Fruit fly (Drosophila melanogaster): ENCODE measurements around the gene CG18223.

DNA sequence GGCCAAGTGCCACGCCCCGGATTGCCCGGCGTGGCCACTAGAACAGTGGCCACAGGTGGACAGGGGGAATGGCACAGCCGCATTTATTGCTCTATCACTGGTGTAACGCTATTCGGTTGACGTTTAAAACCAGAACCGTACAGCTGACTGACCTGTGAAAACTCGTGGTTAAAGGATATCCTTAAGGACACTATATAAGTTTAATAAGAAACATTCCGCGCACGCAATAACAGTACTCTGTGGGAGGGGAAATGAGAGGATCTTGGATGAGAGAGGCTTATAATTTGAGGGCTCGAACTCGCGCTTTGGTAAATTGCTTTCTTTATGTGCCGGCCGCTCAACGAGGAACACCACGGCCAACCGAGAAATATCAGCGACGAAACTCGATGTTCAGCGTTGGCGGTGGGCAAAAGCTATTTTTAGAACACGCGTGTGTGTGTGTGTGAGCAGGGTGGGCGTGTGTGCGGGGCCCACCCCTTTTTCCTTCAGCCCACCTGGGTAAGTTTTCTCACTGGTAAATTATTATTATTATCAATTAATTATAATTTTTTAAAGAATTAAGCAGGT lies 23.7 kb downstream of the CG18223 start:
- TF ChIP-seq Mnt (GFP tag; optimal IDR thresholded peaks at IDR 0.05) (no peak), CG5204 (GFP tag; optimal IDR thresholded peaks at IDR 0.05) (no peak), cic (GFP tag; optimal IDR thresholded peaks at IDR 0.05) (peak; percentile 28), Hr96 (GFP tag; optimal IDR thresholded peaks at IDR 0.05) (no peak), kay (GFP tag; ENCODE audit: borderline replicate concordance) (no peak), CG1620 (GFP tag; optimal IDR thresholded peaks at IDR 0.05) (no peak), Clk (GFP tag; optimal IDR thresholded peaks at IDR 0.05) (no peak), toe (GFP tag; optimal IDR thresholded peaks at IDR 0.05) (no peak), CG14711 (tag; optimal IDR thresholded peaks at IDR 0.05) (no peak), cnc (optimal IDR thresholded peaks at IDR 0.05) (no peak), CG11617 (GFP tag; optimal IDR thresholded peaks at IDR 0.05) (no peak)

Data from whole organism, adult.